In the genomic region with DNA sequence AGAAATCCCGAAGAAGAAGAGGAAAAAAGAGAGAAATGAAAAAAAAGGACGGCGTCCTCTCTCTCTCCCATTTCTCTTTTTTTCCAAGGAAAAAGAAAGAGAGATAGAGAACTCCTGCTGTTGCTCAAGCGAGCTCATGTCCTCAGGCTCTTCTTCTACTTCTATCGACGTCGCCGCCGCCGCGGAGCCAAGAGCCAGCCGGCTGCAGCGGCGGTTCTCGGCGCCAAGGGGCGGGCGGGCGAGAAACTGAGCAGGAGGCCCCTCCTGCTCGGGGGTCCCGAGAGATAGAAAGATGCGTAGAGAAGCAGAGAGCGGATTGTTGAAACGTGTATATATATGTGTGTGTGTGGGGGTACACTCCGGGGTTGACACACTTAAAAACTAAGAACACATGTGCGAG, we compare ENCODE assay signal across 8 worm cellular contexts.
TF ChIP-seq lines count a peak whose summit lies in the region.

No protein-coding gene starts in this region.

TF ChIP-seq in whole organism, L1 larva, 84 proteins besides CTCF, POLR2A, EP300 and RAD21 (continues in another document):
- TF ChIP-seq fos-1 (tag; optimal IDR thresholded peaks at IDR 0.05; lab: Kevin White, UChicago) (no peak), mab-9 (GFP tag; IDR thresholded peaks at IDR 0.05; lab: Robert Waterston, UW) (0 out of 2 replicates have a peak, but pooled peaks have one; percentile 38), tlp-1 (tag; optimal IDR thresholded peaks at IDR 0.05; lab: Kevin White, UChicago) (no peak), hlh-17 (GFP tag; optimal IDR thresholded peaks at IDR 0.05; lab: Kevin White, UChicago; ENCODE audit: borderline replicate concordance) (no peak), tbx-2 (tag; optimal IDR thresholded peaks at IDR 0.05; lab: Kevin White, UChicago) (no peak), ztf-11 (tag; optimal IDR thresholded peaks at IDR 0.05; lab: Kevin White, UChicago) (no peak), efl-3 (GFP tag; optimal IDR thresholded peaks at IDR 0.05; lab: Kevin White, UChicago) (no peak), isw-1 (GFP tag; IDR thresholded peaks at IDR 0.05; lab: Robert Waterston, UW) (no peak), nhr-85 (tag; lab: Kevin White, UChicago) (no peak), pag-3 (tag; optimal IDR thresholded peaks at IDR 0.05; lab: Kevin White, UChicago; ENCODE audit: borderline replicate concordance, insufficient read depth) (no peak)

TF ChIP-seq in whole organism, L2 larva, 48 proteins besides CTCF, POLR2A, EP300 and RAD21 (continues in another document):
- TF ChIP-seq mdl-1 (tag; optimal IDR thresholded peaks at IDR 0.05; lab: Kevin White, UChicago) (peak in 1 of 2 experiments; percentile 62), unc-55 (GFP tag; optimal IDR thresholded peaks at IDR 0.05; lab: Kevin White, UChicago) (peak; percentile 62), Y55F3AM.14 (GFP tag; optimal IDR thresholded peaks at IDR 0.05; lab: Kevin White, UChicago) (peak; percentile 32), nhr-237 (tag; optimal IDR thresholded peaks at IDR 0.05; lab: Kevin White, UChicago) (no peak), zag-1 (tag; optimal IDR thresholded peaks at IDR 0.05; lab: Kevin White, UChicago) (peak; percentile 86), nhr-6 (tag; optimal IDR thresholded peaks at IDR 0.05; lab: Kevin White, UChicago) (no peak), sma-9 (GFP tag; optimal IDR thresholded peaks at IDR 0.05; lab: Kevin White, UChicago) (peak; percentile 23), sma-9 (tag; optimal IDR thresholded peaks at IDR 0.05; lab: Kevin White, UChicago) (no peak), C34F6.9 (tag; optimal IDR thresholded peaks at IDR 0.05; lab: Kevin White, UChicago) (peak; percentile 67), mab-5 (tag; optimal IDR thresholded peaks at IDR 0.05; lab: Kevin White, UChicago) (peak; percentile 47), crh-2 (tag; optimal IDR thresholded peaks at IDR 0.05; lab: Kevin White, UChicago) (peak; percentile 3)

TF ChIP-seq in whole organism, L3 larva, 47 proteins besides CTCF, POLR2A, EP300 and RAD21 (continues in another document):
- TF ChIP-seq tbx-2 (tag; optimal IDR thresholded peaks at IDR 0.05; lab: Kevin White, UChicago) (peak; percentile 12), egl-5 (tag; optimal IDR thresholded peaks at IDR 0.05; lab: Kevin White, UChicago) (no peak), snpc-4 (tag; optimal IDR thresholded peaks at IDR 0.05; lab: Kevin White, UChicago) (peak; percentile 13), lin-39 (tag; optimal IDR thresholded peaks at IDR 0.05; lab: Kevin White, UChicago) (peak; percentile 93), hmg-11 (tag; optimal IDR thresholded peaks at IDR 0.05; lab: Kevin White, UChicago) (peak; percentile 49), mdl-1 (tag; optimal IDR thresholded peaks at IDR 0.05; lab: Kevin White, UChicago) (no peak), nhr-237 (tag; optimal IDR thresholded peaks at IDR 0.05; lab: Kevin White, UChicago) (no peak), skn-1 (tag; optimal IDR thresholded peaks at IDR 0.05; lab: Kevin White, UChicago) (peak; percentile 11), nfya-1 (tag; optimal IDR thresholded peaks at IDR 0.05; lab: Kevin White, UChicago; ENCODE audit: insufficient read depth) (peak; percentile 83), lin-15B (tag; optimal IDR thresholded peaks at IDR 0.05; lab: Kevin White, UChicago) (peak; percentile 15), nhr-77 (tag; optimal IDR thresholded peaks at IDR 0.05; lab: Kevin White, UChicago) (no peak)

TF ChIP-seq in whole organism, L4 larva, 104 proteins besides CTCF, POLR2A, EP300 and RAD21 (continues in another document):
- TF ChIP-seq spr-1 (tag; optimal IDR thresholded peaks at IDR 0.05; lab: Kevin White, UChicago): no peak
- peak; percentile 75 for TF ChIP-seq ceh-20 (GFP tag; IDR thresholded peaks at IDR 0.05; lab: Robert Waterston, UW)
- no peak for TF ChIP-seq nhr-28 (tag; optimal IDR thresholded peaks at IDR 0.05; lab: Kevin White, UChicago)
- TF ChIP-seq T20F7.1 (GFP tag; optimal IDR thresholded peaks at IDR 0.05; lab: Kevin White, UChicago): no peak
- TF ChIP-seq aha-1 (tag; lab: Kevin White, UChicago): peak; percentile 97
- TF ChIP-seq F44E2.7 (GFP tag; IDR thresholded peaks at IDR 0.05; lab: Robert Waterston, UW): no peak
- no peak for TF ChIP-seq dve-1 (tag; optimal IDR thresholded peaks at IDR 0.05; lab: Kevin White, UChicago; ENCODE audit: insufficient read depth)
- TF ChIP-seq php-3 (GFP tag; IDR thresholded peaks at IDR 0.05; lab: Robert Waterston, UW): no peak
- no peak for TF ChIP-seq ces-1 (GFP tag; optimal IDR thresholded peaks at IDR 0.05; lab: Kevin White, UChicago)
- TF ChIP-seq lin-15B (tag; optimal IDR thresholded peaks at IDR 0.05; lab: Kevin White, UChicago): no peak
- TF ChIP-seq fos-1 (tag; optimal IDR thresholded peaks at IDR 0.05; lab: Kevin White, UChicago): no peak
- no peak for TF ChIP-seq nhr-42 (GFP tag; IDR thresholded peaks at IDR 0.05; lab: Robert Waterston, UW)

TF ChIP-seq in whole organism, early embryonic, 17 proteins besides CTCF, POLR2A, EP300 and RAD21:
- TF ChIP-seq pes-1 (GFP tag; IDR thresholded peaks at IDR 0.05; lab: Robert Waterston, UW): peak; percentile 9; the same call in 1 of the 2 replicates
- no peak for TF ChIP-seq ceh-13 (GFP tag; optimal IDR thresholded peaks at IDR 0.05; lab: Kevin White, UChicago)

TF ChIP-seq in whole organism, late embryonic, 69 proteins besides CTCF, POLR2A, EP300 and RAD21:
- peak; percentile 8 for TF ChIP-seq pat-9 (tag; optimal IDR thresholded peaks at IDR 0.05; lab: Kevin White, UChicago)
- peak; percentile 21 for TF ChIP-seq nfya-1 (tag; optimal IDR thresholded peaks at IDR 0.05; lab: Kevin White, UChicago)
- TF ChIP-seq elt-2 (tag; optimal IDR thresholded peaks at IDR 0.05; lab: Kevin White, UChicago): no peak
- peak; percentile 20 for TF ChIP-seq ceh-34 (tag; optimal IDR thresholded peaks at IDR 0.05; lab: Kevin White, UChicago)
- TF ChIP-seq mec-3 (tag; optimal IDR thresholded peaks at IDR 0.05; lab: Kevin White, UChicago; ENCODE audit: borderline replicate concordance): no peak
- peak; percentile 33 for TF ChIP-seq ceh-18 (tag; optimal IDR thresholded peaks at IDR 0.05; lab: Kevin White, UChicago)

TF ChIP-seq in whole organism, mixed stage, embryonic, 35 proteins besides CTCF, POLR2A, EP300 and RAD21:
- TF ChIP-seq nhr-12 (tag; optimal IDR thresholded peaks at IDR 0.05; lab: Kevin White, UChicago): no peak
- peak; percentile 46 for TF ChIP-seq sptf-1 (tag; optimal IDR thresholded peaks at IDR 0.05; lab: Kevin White, UChicago)

TF ChIP-seq in whole organism, young adult, 124 proteins besides CTCF, POLR2A, EP300 and RAD21 (continues in another document):
- TF ChIP-seq dox-1 (GFP tag; IDR thresholded peaks at IDR 0.05; lab: Robert Waterston, UW): no peak
- no peak for TF ChIP-seq lin-40 (tag; optimal IDR thresholded peaks at IDR 0.05; lab: Kevin White, UChicago)
- TF ChIP-seq C17E4.6 (GFP tag; IDR thresholded peaks at IDR 0.05; lab: Robert Waterston, UW): no peak
- no peak for TF ChIP-seq akir-1 (GFP tag; optimal IDR thresholded peaks at IDR 0.05; lab: Kevin White, UChicago)
- TF ChIP-seq athp-1 (tag; optimal IDR thresholded peaks at IDR 0.05; lab: Kevin White, UChicago): no peak
- TF ChIP-seq chd-7 (tag; optimal IDR thresholded peaks at IDR 0.05; lab: Kevin White, UChicago): no peak
- TF ChIP-seq tbp1 (GFP tag; optimal IDR thresholded peaks at IDR 0.05; lab: Kevin White, UChicago): no peak
- no peak for TF ChIP-seq snpc-1.3 (tag; optimal IDR thresholded peaks at IDR 0.05; lab: Kevin White, UChicago; ENCODE audit: insufficient read depth)
- TF ChIP-seq lin-54 (GFP tag; optimal IDR thresholded peaks at IDR 0.05; lab: Kevin White, UChicago): no peak
- no peak for TF ChIP-seq B0019.2 (GFP tag; conservative IDR thresholded peaks at IDR 0.05; lab: Robert Waterston, UW)
- peak; percentile 98 for TF ChIP-seq egrh-3 (GFP tag; IDR thresholded peaks at IDR 0.05; lab: Robert Waterston, UW)
- no peak for TF ChIP-seq snpc-3.4 (tag; optimal IDR thresholded peaks at IDR 0.05; lab: Kevin White, UChicago)
- no peak for TF ChIP-seq hsf-1 (GFP tag; IDR thresholded peaks at IDR 0.05; lab: Robert Waterston, UW)
- TF ChIP-seq pha-4 (tag; optimal IDR thresholded peaks at IDR 0.05; lab: Kevin White, UChicago): no peak
- TF ChIP-seq F57C9.4 (tag; optimal IDR thresholded peaks at IDR 0.05; lab: Kevin White, UChicago): no peak
- no peak for TF ChIP-seq nfyb-1 (GFP tag; IDR thresholded peaks at IDR 0.05; lab: Robert Waterston, UW)
- TF ChIP-seq egl-18 (GFP tag; IDR thresholded peaks at IDR 0.05; lab: Robert Waterston, UW): no peak
- no peak for TF ChIP-seq nfya-2 (GFP tag; IDR thresholded peaks at IDR 0.05; lab: Robert Waterston, UW)
- no peak for TF ChIP-seq repo-1 (tag; optimal IDR thresholded peaks at IDR 0.05; lab: Kevin White, UChicago)
- TF ChIP-seq aptf-2 (GFP tag; conservative IDR thresholded peaks at IDR 0.05; lab: Robert Waterston, UW): no peak
- no peak for TF ChIP-seq ceh-91 (GFP tag; IDR thresholded peaks at IDR 0.05; lab: Robert Waterston, UW)
- TF ChIP-seq him-1 (tag; optimal IDR thresholded peaks at IDR 0.05; lab: Kevin White, UChicago): no peak
- no peak for TF ChIP-seq xnd-1 (tag; optimal IDR thresholded peaks at IDR 0.05; lab: Kevin White, UChicago)
- no peak for TF ChIP-seq F23B12.7 (tag; optimal IDR thresholded peaks at IDR 0.05; lab: Kevin White, UChicago; ENCODE audit: insufficient read depth)
- peak; percentile 91 for TF ChIP-seq madf-10 (tag; optimal IDR thresholded peaks at IDR 0.05; lab: Kevin White, UChicago)
- TF ChIP-seq Y56A3A.18 (GFP tag; IDR thresholded peaks at IDR 0.05; lab: Robert Waterston, UW): no peak
- TF ChIP-seq nhr-179 (tag; optimal IDR thresholded peaks at IDR 0.05; lab: Kevin White, UChicago): no peak
- TF ChIP-seq tbx-9 (tag; optimal IDR thresholded peaks at IDR 0.05; lab: Kevin White, UChicago; ENCODE audit: borderline replicate concordance): no peak
- TF ChIP-seq Y53F4B.3 (GFP tag; IDR thresholded peaks at IDR 0.05; lab: Robert Waterston, UW): no peak
- TF ChIP-seq let-526 (GFP tag; IDR thresholded peaks at IDR 0.05; lab: Robert Waterston, UW): no peak
- no peak for TF ChIP-seq aptf-3 (GFP tag; IDR thresholded peaks at IDR 0.05; lab: Robert Waterston, UW)
- no peak for TF ChIP-seq T07F8.4 (tag; optimal IDR thresholded peaks at IDR 0.05; lab: Kevin White, UChicago)
- TF ChIP-seq attf-5 (GFP tag; optimal IDR thresholded peaks at IDR 0.05; lab: Kevin White, UChicago): peak; percentile 54
- TF ChIP-seq rcor-1 (GFP tag; IDR thresholded peaks at IDR 0.05; lab: Robert Waterston, UW): no peak
- no peak for TF ChIP-seq ZK185.1 (tag; optimal IDR thresholded peaks at IDR 0.05; lab: Kevin White, UChicago; ENCODE audit: poor library complexity, severe bottlenecking)
- no peak for TF ChIP-seq Y95B8A.8 (GFP tag; IDR thresholded peaks at IDR 0.05; lab: Robert Waterston, UW)
- peak; percentile 27; the same call in 1 of the 2 replicates for TF ChIP-seq pbrm-1 (GFP tag; IDR thresholded peaks at IDR 0.05; lab: Robert Waterston, UW)
- no peak for TF ChIP-seq ztf-25 (GFP tag; IDR thresholded peaks at IDR 0.05; lab: Robert Waterston, UW)
- no peak for TF ChIP-seq mxl-1 (tag; optimal IDR thresholded peaks at IDR 0.05; lab: Kevin White, UChicago)
